Worm (Caenorhabditis elegans): ENCODE measurements around the gene BE10.3.
A peak's percentile ranks its signal among the peaks of the same experiment; 100 is the strongest.

Gene BE10.3

ce11 chrIII:12806712-12807111, 1.1 kb upstream of the BE10.3 start, which contains the start of gene BE10.5:
Gene BE10.5 (minus strand): TSS chrIII:12806812.
- TF ChIP-seq nhr-237 (tag; optimal IDR thresholded peaks at IDR 0.05): no peak
- no peak for TF ChIP-seq ztf-11 (tag; optimal IDR thresholded peaks at IDR 0.05)
- TF ChIP-seq pha-4 (tag; optimal IDR thresholded peaks at IDR 0.05): no peak
- no peak for TF ChIP-seq tbx-8 (GFP tag; optimal IDR thresholded peaks at IDR 0.05)
- TF ChIP-seq nhr-76 (tag; optimal IDR thresholded peaks at IDR 0.05): no peak

ce11 chrIII:12813193-12813592, 5.4 kb downstream of the BE10.3 start, which contains the start of gene BE10.4:
Gene BE10.4 (plus strand): TSS chrIII:12813493.
- TF ChIP-seq unc-39 (tag; optimal IDR thresholded peaks at IDR 0.05): no peak
- no peak for TF ChIP-seq lin-32 (GFP tag; optimal IDR thresholded peaks at IDR 0.05)
- no peak for TF ChIP-seq blmp-1 (tag; optimal IDR thresholded peaks at IDR 0.05)
- TF ChIP-seq M03D4.4 (tag; optimal IDR thresholded peaks at IDR 0.05): no peak
- TF ChIP-seq elt-3 (tag; optimal IDR thresholded peaks at IDR 0.05): no peak
- no peak for TF ChIP-seq hlh-1 (tag; optimal IDR thresholded peaks at IDR 0.05)
- no peak for TF ChIP-seq lin-13 (tag; optimal IDR thresholded peaks at IDR 0.05)
- TF ChIP-seq elt-1 (tag; optimal IDR thresholded peaks at IDR 0.05; ENCODE audit: borderline replicate concordance, insufficient read depth): no peak
- no peak for TF ChIP-seq tbx-8 (GFP tag; optimal IDR thresholded peaks at IDR 0.05)
- no peak for TF ChIP-seq ceh-39 (tag; optimal IDR thresholded peaks at IDR 0.05)

- TF ChIP-seq ces-1 (GFP tag; optimal IDR thresholded peaks at IDR 0.05) (peak; percentile 88), ceh-83 (GFP tag; optimal IDR thresholded peaks at IDR 0.05) (no peak), M03D4.4 (tag; optimal IDR thresholded peaks at IDR 0.05) (no peak)
These were observed 10.4 kb downstream of the BE10.3 start, which contains the start of gene arx-5 for ce11 chrIII:12818050-12818738. Gene arx-5 (minus strand): TSS chrIII:12818100.

ce11 chrIII:12819148-12819547, 11.3 kb downstream of the BE10.3 start:
- TF ChIP-seq ham-2 (GFP tag; optimal IDR thresholded peaks at IDR 0.05) (no peak), elt-1 (tag; optimal IDR thresholded peaks at IDR 0.05; ENCODE audit: borderline replicate concordance, insufficient read depth) (no peak), zip-8 (tag; optimal IDR thresholded peaks at IDR 0.05) (no peak), sem-2 (GFP tag; optimal IDR thresholded peaks at IDR 0.05) (no peak), drap-1 (GFP tag; optimal IDR thresholded peaks at IDR 0.05) (no peak), nhr-28 (tag; optimal IDR thresholded peaks at IDR 0.05) (no peak), M03D4.4 (tag; optimal IDR thresholded peaks at IDR 0.05) (no peak), lin-32 (GFP tag; optimal IDR thresholded peaks at IDR 0.05) (no peak), pha-4 (tag; optimal IDR thresholded peaks at IDR 0.05) (no peak), elt-3 (tag; optimal IDR thresholded peaks at IDR 0.05) (no peak), bed-3 (GFP tag; optimal IDR thresholded peaks at IDR 0.05) (no peak), mls-2 (tag; optimal IDR thresholded peaks at IDR 0.05) (no peak), lsy-2 (tag; optimal IDR thresholded peaks at IDR 0.05) (no peak)

ce11 chrIII:12819909-12820308, 12.1 kb downstream of the BE10.3 start, which contains the start of the genes Y37D8A.2 and Y37D8A.25:
Gene Y37D8A.2 (plus strand): TSS chrIII:12820193.
Gene Y37D8A.25 (minus strand): TSS chrIII:12820253.
- TF ChIP-seq hlh-1 (tag; optimal IDR thresholded peaks at IDR 0.05) (peak; percentile 81), elt-1 (tag; optimal IDR thresholded peaks at IDR 0.05; ENCODE audit: borderline replicate concordance, insufficient read depth) (no peak)

ce11 chrIII:12821331-12821730, 13.5 kb downstream of the BE10.3 start:
- TF ChIP-seq ces-1 (GFP tag; optimal IDR thresholded peaks at IDR 0.05) (peak; percentile 60), nhr-237 (tag; optimal IDR thresholded peaks at IDR 0.05) (no peak), zip-8 (tag; optimal IDR thresholded peaks at IDR 0.05) (no peak)

ce11 chrIII:12822608-12823261, 14.9 kb downstream of the BE10.3 start:
- TF ChIP-seq snpc-4 (tag; optimal IDR thresholded peaks at IDR 0.05) (no peak), nhr-2 (tag; optimal IDR thresholded peaks at IDR 0.05) (no peak), zip-8 (tag; optimal IDR thresholded peaks at IDR 0.05) (no peak), elt-1 (tag; optimal IDR thresholded peaks at IDR 0.05; ENCODE audit: borderline replicate concordance, insufficient read depth) (no peak), unc-120 (tag; optimal IDR thresholded peaks at IDR 0.05; ENCODE audit: poor library complexity, severe bottlenecking) (no peak), ztf-11 (tag; optimal IDR thresholded peaks at IDR 0.05) (no peak), tbx-8 (GFP tag; optimal IDR thresholded peaks at IDR 0.05) (no peak), nhr-237 (tag; optimal IDR thresholded peaks at IDR 0.05) (no peak), cnd-1 (tag; optimal IDR thresholded peaks at IDR 0.05) (no peak), blmp-1 (tag; optimal IDR thresholded peaks at IDR 0.05) (no peak), ceh-83 (GFP tag; optimal IDR thresholded peaks at IDR 0.05) (no peak), unc-39 (tag; optimal IDR thresholded peaks at IDR 0.05) (no peak), M03D4.4 (tag; optimal IDR thresholded peaks at IDR 0.05) (no peak), ceh-43 (GFP tag; optimal IDR thresholded peaks at IDR 0.05) (no peak), unc-62 (GFP tag; optimal IDR thresholded peaks at IDR 0.05) (no peak), lsy-2 (tag; optimal IDR thresholded peaks at IDR 0.05) (no peak), lin-32 (GFP tag; optimal IDR thresholded peaks at IDR 0.05) (no peak)
